Worm (Caenorhabditis elegans): ENCODE results near the gene C39F7.5.

The C39F7.5 gene

DNA sequence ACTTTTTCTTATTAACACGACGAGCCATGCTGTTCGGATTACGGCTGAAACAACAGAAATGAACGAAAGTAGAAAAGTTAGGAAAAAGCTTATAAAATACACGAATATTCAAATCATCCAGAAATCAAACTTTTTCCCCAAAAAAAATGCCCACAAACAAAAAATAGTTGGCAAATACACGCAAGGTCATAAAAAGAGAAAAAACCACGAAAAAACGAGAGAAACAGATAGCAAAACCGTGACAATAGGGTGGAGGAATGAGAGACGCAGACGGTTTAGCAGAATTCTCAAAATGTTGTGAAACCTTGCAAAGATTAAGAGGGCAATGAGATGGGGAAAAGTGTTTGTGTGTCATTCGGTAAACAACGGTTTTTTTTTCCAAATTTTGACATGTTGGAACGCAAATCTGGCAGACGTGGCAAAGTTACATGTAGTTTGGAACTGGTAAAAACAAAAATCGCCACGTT, 21.1 kb downstream of the C39F7.5 start, which contains the start of gene tank-1:
Gene tank-1 (minus strand): TSS at position 51 of the 467 bp plus-strand sequence.
- TF ChIP-seq Y22D7AL.16 (tag; optimal IDR thresholded peaks at IDR 0.05): no peak
- TF ChIP-seq hlh-30 (tag; optimal IDR thresholded peaks at IDR 0.05; ENCODE audit: insufficient read depth): no peak
- no peak for TF ChIP-seq lim-6 (tag; optimal IDR thresholded peaks at IDR 0.05)
- no peak for TF ChIP-seq K09A11.1 (tag; optimal IDR thresholded peaks at IDR 0.05; ENCODE audit: insufficient read depth)

DNA sequence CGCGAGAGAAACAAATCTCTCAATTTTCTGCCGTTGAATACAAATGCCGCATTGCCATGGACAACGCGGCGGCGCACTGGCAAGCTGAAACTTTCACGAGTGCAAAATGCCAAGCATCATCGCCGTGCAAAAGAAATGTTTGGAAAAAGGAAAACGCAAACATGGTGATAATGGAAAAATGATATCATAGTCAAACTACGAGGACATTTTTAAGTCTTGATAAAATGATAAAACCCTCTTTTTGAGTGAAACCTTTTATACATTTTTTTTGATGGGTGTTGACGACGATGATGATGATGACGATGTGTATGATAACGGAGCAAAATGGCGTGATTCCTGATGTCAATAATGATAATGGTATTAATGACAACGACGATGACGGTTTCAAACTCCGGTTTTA, 22.7 kb downstream of the C39F7.5 start:
- TF ChIP-seq ttx-3 (tag; optimal IDR thresholded peaks at IDR 0.05): no peak
- TF ChIP-seq ahr-1 (tag; optimal IDR thresholded peaks at IDR 0.05): no peak
- TF ChIP-seq pha-4 (tag; optimal IDR thresholded peaks at IDR 0.05): no peak
- TF ChIP-seq madf-2 (tag; optimal IDR thresholded peaks at IDR 0.05): no peak
- no peak for TF ChIP-seq syd-9 (tag; optimal IDR thresholded peaks at IDR 0.05)
- TF ChIP-seq npax-4 (tag; optimal IDR thresholded peaks at IDR 0.05): no peak
- no peak for TF ChIP-seq sox-4 (tag; optimal IDR thresholded peaks at IDR 0.05)

DNA sequence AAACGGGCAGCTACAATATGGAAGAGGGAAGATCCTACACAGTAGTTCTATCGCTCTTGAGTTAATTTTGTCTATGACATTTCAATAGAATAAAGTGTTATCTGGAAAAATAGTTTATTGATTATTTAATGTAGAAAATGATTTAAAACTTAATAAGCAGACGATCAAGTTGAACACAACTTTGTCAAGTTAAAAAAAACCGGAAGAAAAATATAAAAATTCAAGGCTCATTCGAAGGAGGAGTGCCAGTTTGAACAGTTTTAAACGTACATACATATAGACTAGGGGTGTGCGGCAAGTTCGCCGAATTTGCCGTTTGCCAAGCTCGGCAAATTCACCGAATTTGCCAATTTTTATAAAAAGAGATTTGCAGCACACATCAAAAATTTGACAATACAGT, 34.7 kb downstream of the C39F7.5 start, which contains the start of gene egl-2:
Gene egl-2 (minus strand): TSS at position 101 of the 400 bp plus-strand sequence.
- TF ChIP-seq nhr-232 (tag; optimal IDR thresholded peaks at IDR 0.05) (no peak), ama-1 (optimal IDR thresholded peaks at IDR 0.05) (no peak), ceh-9 (tag; optimal IDR thresholded peaks at IDR 0.05) (no peak), hlh-8 (tag; optimal IDR thresholded peaks at IDR 0.05) (no peak), sdc-2 (tag; optimal IDR thresholded peaks at IDR 0.05) (no peak), ceh-48 (tag; optimal IDR thresholded peaks at IDR 0.05) (no peak), dve-1 (tag; optimal IDR thresholded peaks at IDR 0.05) (no peak), ceh-31 (tag; optimal IDR thresholded peaks at IDR 0.05) (no peak), rnt-1 (tag; optimal IDR thresholded peaks at IDR 0.05) (no peak), ref-2 (tag; optimal IDR thresholded peaks at IDR 0.05) (no peak), gmeb-2 (tag; optimal IDR thresholded peaks at IDR 0.05) (no peak), zip-5 (tag; optimal IDR thresholded peaks at IDR 0.05) (no peak)

DNA sequence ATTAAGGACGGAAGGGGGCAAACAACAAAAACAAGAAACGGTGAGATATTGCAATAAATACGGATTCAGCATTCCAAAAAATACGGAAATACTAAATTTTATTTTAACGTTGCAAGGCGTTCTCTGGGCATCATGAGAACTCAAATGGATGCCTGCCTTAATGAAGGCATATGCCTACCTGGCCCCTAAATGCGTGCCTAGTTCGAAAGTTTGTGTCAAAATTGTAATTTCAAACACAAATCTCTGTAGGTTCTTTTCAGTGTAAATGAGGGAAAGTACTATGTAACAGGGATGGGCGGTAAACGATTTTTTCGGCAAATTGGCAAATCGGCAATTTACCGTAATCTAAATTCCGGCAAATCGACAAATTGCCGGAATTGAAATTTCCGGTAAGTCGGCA, 37.5 kb downstream of the C39F7.5 start:
- TF ChIP-seq pha-4 (tag; optimal IDR thresholded peaks at IDR 0.05): no peak
- TF ChIP-seq unc-42 (tag; optimal IDR thresholded peaks at IDR 0.05): no peak
- no peak for TF ChIP-seq elt-4 (tag; optimal IDR thresholded peaks at IDR 0.05)
- no peak for TF ChIP-seq pqm-1 (tag; optimal IDR thresholded peaks at IDR 0.05)
- no peak for TF ChIP-seq fkh-10 (GFP tag; optimal IDR thresholded peaks at IDR 0.05)
- no peak for TF ChIP-seq unc-55 (GFP tag; optimal IDR thresholded peaks at IDR 0.05)
- TF ChIP-seq hlh-15 (tag; optimal IDR thresholded peaks at IDR 0.05): no peak
- TF ChIP-seq unc-3 (GFP tag; conservative IDR thresholded peaks at IDR 0.05): no peak
- TF ChIP-seq unc-3 (tag; optimal IDR thresholded peaks at IDR 0.05): no peak
- no peak for TF ChIP-seq dmd-4 (tag; optimal IDR thresholded peaks at IDR 0.05; ENCODE audit: borderline replicate concordance)
- no peak for TF ChIP-seq che-1 (tag; optimal IDR thresholded peaks at IDR 0.05)
- TF ChIP-seq C38D4.7 (GFP tag; optimal IDR thresholded peaks at IDR 0.05): no peak
- no peak for TF ChIP-seq sox-2 (GFP tag; IDR thresholded peaks at IDR 0.05)
- no peak for TF ChIP-seq ceh-14 (tag; optimal IDR thresholded peaks at IDR 0.05)

DNA sequence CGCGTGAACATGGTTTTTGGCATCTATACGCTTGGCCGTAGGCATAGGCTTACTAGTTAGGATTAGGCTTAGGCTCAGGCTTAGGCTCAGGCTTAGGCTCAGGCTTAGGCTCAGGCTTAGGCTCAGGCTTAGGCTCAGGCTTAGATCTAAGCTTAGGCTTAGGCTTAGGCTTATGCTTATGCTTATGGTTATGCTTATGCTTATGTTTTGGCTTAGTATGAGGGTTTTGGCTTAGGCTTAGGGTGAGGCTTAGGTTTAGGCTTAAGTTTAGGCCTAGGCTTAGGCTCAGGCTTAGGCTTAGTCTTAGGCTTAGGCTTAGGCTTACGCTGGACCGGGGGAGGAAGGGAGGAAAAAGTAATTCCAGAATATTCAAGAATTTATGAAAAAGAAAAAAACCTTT, 41.3 kb downstream of the C39F7.5 start:
- TF ChIP-seq nfya-1 (tag; optimal IDR thresholded peaks at IDR 0.05) (no peak), unc-42 (tag; optimal IDR thresholded peaks at IDR 0.05) (no peak), hlh-8 (tag; optimal IDR thresholded peaks at IDR 0.05) (no peak), dve-1 (tag; optimal IDR thresholded peaks at IDR 0.05) (peak; percentile 35), ttx-3 (tag; optimal IDR thresholded peaks at IDR 0.05) (no peak)

Measured in whole organism, late embryonic.